Fruit fly (Drosophila melanogaster): ENCODE data around the gene Mettl3.

- TF ChIP-seq cic (GFP tag; optimal IDR thresholded peaks at IDR 0.05) (no peak), kay (GFP tag; ENCODE audit: borderline replicate concordance) (no peak), ovo (GFP tag; optimal IDR thresholded peaks at IDR 0.05) (no peak), CG7101 (tag; optimal IDR thresholded peaks at IDR 0.05) (no peak)
Measured at dm6 chr3R:24001150-24001549, 30.8 kb upstream of the Mettl3 start.
